Fruit fly (Drosophila melanogaster): Measurements from ENCODE around the gene CG12502.

Gene CG12502

DNA sequence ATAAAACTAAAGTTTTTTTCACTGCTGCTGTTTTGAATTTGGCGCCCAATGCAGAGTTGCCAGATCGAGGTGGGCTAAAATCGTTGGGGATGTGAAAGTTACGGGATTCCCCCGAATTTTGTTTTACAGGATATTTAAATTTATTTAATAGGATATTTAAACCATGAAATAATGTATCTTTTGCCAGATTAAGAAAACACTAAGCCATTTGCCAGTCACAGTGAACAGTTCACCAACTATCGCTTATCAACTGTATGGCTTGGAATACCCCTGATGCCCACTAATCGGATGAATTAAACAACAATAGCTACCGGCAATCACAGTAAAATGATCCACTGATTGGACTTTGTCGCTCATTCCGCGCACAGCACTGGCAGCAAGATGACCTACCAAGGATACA is 14.1 kb upstream of the CG12502 start, which contains the start of gene Dci (continued):
- TF ChIP-seq CG10209 (GFP tag; optimal IDR thresholded peaks at IDR 0.05) (peak; percentile 62), CG9437 (GFP tag; optimal IDR thresholded peaks at IDR 0.05) (peak; percentile 19), emc (GFP tag; optimal IDR thresholded peaks at IDR 0.05) (no peak), CG17612 (GFP tag; IDR thresholded peaks at IDR 0.05) (no peak), HLHmδ (GFP tag; optimal IDR thresholded peaks at IDR 0.05) (no peak), gsb (GFP tag; IDR thresholded peaks at IDR 0.05) (no peak; the same call in 1 of the 2 replicates), Doc2 (GFP tag; IDR thresholded peaks at IDR 0.05) (no peak), Side (GFP tag; optimal IDR thresholded peaks at IDR 0.05) (peak; percentile 29), NfI (GFP tag; optimal IDR thresholded peaks at IDR 0.05) (peak; percentile 56), slp2 (GFP tag; optimal IDR thresholded peaks at IDR 0.05) (peak; percentile 67), kni (GFP tag; optimal IDR thresholded peaks at IDR 0.05) (no peak), nmo (GFP tag; optimal IDR thresholded peaks at IDR 0.05) (peak; percentile 74), CG8359 (GFP tag; optimal IDR thresholded peaks at IDR 0.05; ENCODE audit: borderline replicate concordance) (no peak), CG16863 (GFP tag; optimal IDR thresholded peaks at IDR 0.05) (peak; percentile 46), CG15514 (GFP tag; optimal IDR thresholded peaks at IDR 0.05) (peak; percentile 89), CG3838 (GFP tag; optimal IDR thresholded peaks at IDR 0.05) (peak; percentile 20), oc (tag; optimal IDR thresholded peaks at IDR 0.05) (peak; percentile 59), CG15601 (tag; optimal IDR thresholded peaks at IDR 0.05) (no peak), CG14441 (GFP tag; IDR thresholded peaks at IDR 0.05) (peak; percentile 87), CG10147 (GFP tag; optimal IDR thresholded peaks at IDR 0.05) (no peak), CG12659 (GFP tag; optimal IDR thresholded peaks at IDR 0.05) (peak; percentile 65), lmd (GFP tag; IDR thresholded peaks at IDR 0.05) (peak; percentile 46; the same call in 1 of the 2 replicates), MTF-1 (GFP tag; optimal IDR thresholded peaks at IDR 0.05; ENCODE audit: borderline replicate concordance) (no peak), CG5180 (GFP tag; optimal IDR thresholded peaks at IDR 0.05) (no peak), cg (GFP tag; optimal IDR thresholded peaks at IDR 0.05) (no peak), Dbx (GFP tag; IDR thresholded peaks at IDR 0.05) (peak; percentile 72; the same call in 2 of the 3 replicates), NC2β (GFP tag; optimal IDR thresholded peaks at IDR 0.05) (peak; percentile 46), CG10565 (GFP tag; optimal IDR thresholded peaks at IDR 0.05) (no peak), CG14710 (tag; optimal IDR thresholded peaks at IDR 0.05) (peak; percentile 53), nom (GFP tag; optimal IDR thresholded peaks at IDR 0.05) (no peak), pfk (GFP tag; optimal IDR thresholded peaks at IDR 0.05) (no peak), pros (GFP tag; optimal IDR thresholded peaks at IDR 0.05) (no peak), CG3163 (GFP tag; optimal IDR thresholded peaks at IDR 0.05) (peak; percentile 1), CG12071 (GFP tag; optimal IDR thresholded peaks at IDR 0.05) (no peak), pb (GFP tag; optimal IDR thresholded peaks at IDR 0.05) (no peak), Sox100B (GFP tag; optimal IDR thresholded peaks at IDR 0.05) (no peak), CG9727 (GFP tag; optimal IDR thresholded peaks at IDR 0.05) (peak; percentile 79), wor (GFP tag; IDR thresholded peaks at IDR 0.05) (peak; percentile 70), usp (GFP tag; optimal IDR thresholded peaks at IDR 0.05) (no peak), Hmx (GFP tag; optimal IDR thresholded peaks at IDR 0.05) (no peak), lbe (GFP tag; optimal IDR thresholded peaks at IDR 0.05) (no peak), stwl (tag; optimal IDR thresholded peaks at IDR 0.05) (peak; percentile 30), Doc3 (GFP tag; IDR thresholded peaks at IDR 0.05; ENCODE audit: partially characterized antibody) (peak; percentile 92), CG30020 (tag; optimal IDR thresholded peaks at IDR 0.05) (no peak), vnd (GFP tag; IDR thresholded peaks at IDR 0.05; ENCODE audit: partially characterized antibody) (peak; percentile 74), z (GFP tag; IDR thresholded peaks at IDR 0.05) (no peak), sug (tag; optimal IDR thresholded peaks at IDR 0.05) (no peak), CG17568 (GFP tag; optimal IDR thresholded peaks at IDR 0.05) (no peak), CG9797 (GFP tag; optimal IDR thresholded peaks at IDR 0.05) (peak; percentile 14), CG16779 (GFP tag; IDR thresholded peaks at IDR 0.05) (no peak)
